Worm (Caenorhabditis elegans) whole organism, late embryonic: ENCODE data around the gene T08D10.3.
"Not testable (repeated sequence)": the region's sequence is repeated elsewhere in the genome, so short reads cannot be mapped to it uniquely, and the experiment has no call there.

Experiments
- K02D7.2 ChIP-seq: sonication (generic microtip); optimal IDR thresholded peaks from 2 replicates; lab custom pipeline; 2017; ENCODE audit warnings: mild to moderate bottlenecking, missing genetic modification characterization, missing compliant biosample characterization
- K09A11.1 ChIP-seq: sonication (generic microtip); optimal IDR thresholded peaks from 2 replicates; lab custom pipeline; 2017; ENCODE audit warnings: antibody characterized with exemption, mild to moderate bottlenecking, missing genetic modification characterization, missing compliant biosample characterization; ENCODE audit not compliant: insufficient read depth
- T23F11.4 ChIP-seq: fragments of 200-800 bp; sonication (Bioruptor generic); optimal IDR thresholded peaks from 2 replicates; lab custom pipeline; 2018; ENCODE audit warnings: mild to moderate bottlenecking, missing genetic modification characterization, missing compliant biosample characterization
- Y22D7AL.16 ChIP-seq: sonication (generic microtip); optimal IDR thresholded peaks from 2 replicates; lab custom pipeline; 2016; ENCODE audit warnings: missing genetic modification characterization, missing compliant biosample characterization
- ama-1 ChIP-seq: fragments of 150-350 bp; optimal IDR thresholded peaks from 2 replicates; lab custom pipeline; 2014
- ceh-14 ChIP-seq: sonication (generic microtip); optimal IDR thresholded peaks from 2 replicates; lab custom pipeline; 2016; ENCODE audit warnings: missing genotype, missing genetic modification characterization, missing compliant biosample characterization
- ceh-18 ChIP-seq: sonication (generic microtip); optimal IDR thresholded peaks from 2 replicates; lab custom pipeline; 2016; ENCODE audit warnings: missing genetic modification characterization, missing compliant biosample characterization
- ceh-19 ChIP-seq: fragments of 200-800 bp; sonication (Bioruptor generic); optimal IDR thresholded peaks from 2 replicates; lab custom pipeline; 2018; ENCODE audit warnings: mild to moderate bottlenecking, missing genetic modification characterization, missing compliant biosample characterization
- ceh-2 ChIP-seq: sonication (generic microtip); optimal IDR thresholded peaks from 2 replicates; lab custom pipeline; 2016; ENCODE audit warnings: missing genotype, missing genetic modification characterization, missing compliant biosample characterization
- ceh-22 ChIP-seq: sonication (generic microtip); optimal IDR thresholded peaks from 2 replicates; lab custom pipeline; 2017; ENCODE audit warnings: missing biosample characterization, missing genetic modification characterization
- ceh-24 ChIP-seq: sonication (generic microtip); optimal IDR thresholded peaks from 2 replicates; lab custom pipeline; 2016; ENCODE audit warnings: mild to moderate bottlenecking, missing genetic modification characterization, missing compliant biosample characterization
- ceh-30 ChIP-seq: fragments of 150-350 bp; optimal IDR thresholded peaks from 2 replicates; lab custom pipeline; 2014; ENCODE audit warnings: missing biosample characterization, missing genetic modification characterization
- ceh-34 ChIP-seq: sonication (generic microtip); optimal IDR thresholded peaks from 2 replicates; lab custom pipeline; 2016; ENCODE audit warnings: mild to moderate bottlenecking, missing genetic modification characterization, missing compliant biosample characterization
- ceh-45 ChIP-seq: fragments of 200-800 bp; sonication (Bioruptor generic); IDR thresholded peaks from 2 replicates; pipeline ENCODE4 v1.3.6; 2022; ENCODE audit warnings: missing genetic modification reagents, missing genetic modification characterization, missing compliant biosample characterization
- che-1 ChIP-seq: sonication (generic microtip); optimal IDR thresholded peaks from 2 replicates; lab custom pipeline; 2016; ENCODE audit warnings: mild to moderate bottlenecking, missing genetic modification characterization, missing compliant biosample characterization
- dmd-4 ChIP-seq: sonication (generic microtip); optimal IDR thresholded peaks from 2 replicates; lab custom pipeline; 2016; ENCODE audit warnings: borderline replicate concordance, missing genetic modification characterization, missing compliant biosample characterization
- elt-2 ChIP-seq: sonication (generic microtip); optimal IDR thresholded peaks from 2 replicates; lab custom pipeline; 2016; ENCODE audit warnings: missing genetic modification reagents, missing genetic modification characterization, missing compliant biosample characterization
- elt-4 ChIP-seq: sonication (generic microtip); optimal IDR thresholded peaks from 2 replicates; lab custom pipeline; 2016; ENCODE audit warnings: missing genetic modification characterization, missing compliant biosample characterization
- fax-1 ChIP-seq: sonication (generic microtip); optimal IDR thresholded peaks from 2 replicates; lab custom pipeline; 2016; ENCODE audit warnings: missing genotype, missing genetic modification characterization, missing compliant biosample characterization
- fkh-6 ChIP-seq: sonication (generic microtip); optimal IDR thresholded peaks from 2 replicates; lab custom pipeline; 2016; ENCODE audit warnings: missing genetic modification characterization, missing compliant biosample characterization
- hlh-30 ChIP-seq: sonication (generic microtip); optimal IDR thresholded peaks from 2 replicates; lab custom pipeline; 2017; ENCODE audit warnings: antibody characterized with exemption, missing genetic modification characterization, missing compliant biosample characterization; ENCODE audit not compliant: insufficient read depth
- hlh-8 ChIP-seq: sonication (generic microtip); optimal IDR thresholded peaks from 2 replicates; lab custom pipeline; 2016; ENCODE audit warnings: missing genotype, missing genetic modification characterization, missing compliant biosample characterization
- madf-2 ChIP-seq: sonication (generic microtip); optimal IDR thresholded peaks from 2 replicates; lab custom pipeline; 2017; ENCODE audit warnings: missing genetic modification characterization, missing compliant biosample characterization
- nfya-1 ChIP-seq: sonication (generic microtip); optimal IDR thresholded peaks from 2 replicates; lab custom pipeline; 2017; ENCODE audit warnings: missing genetic modification characterization, mild to moderate bottlenecking, missing compliant biosample characterization, antibody characterized with exemption, moderate library complexity
- nhr-11 ChIP-seq: fragments of 150-350 bp; optimal IDR thresholded peaks from 2 replicates; lab custom pipeline; 2014; ENCODE audit warnings: missing biosample characterization, missing genetic modification characterization
- nhr-232 ChIP-seq: sonication (generic microtip); optimal IDR thresholded peaks from 2 replicates; lab custom pipeline; 2016; ENCODE audit warnings: missing genetic modification characterization, missing compliant biosample characterization
- npax-4 ChIP-seq: sonication (generic microtip); optimal IDR thresholded peaks from 2 replicates; lab custom pipeline; 2016; ENCODE audit warnings: missing genetic modification characterization, missing compliant biosample characterization
- odd-2 ChIP-seq: sonication (generic microtip); optimal IDR thresholded peaks from 2 replicates; lab custom pipeline; 2017; ENCODE audit warnings: antibody characterized with exemption, mild to moderate bottlenecking, missing genetic modification characterization, missing compliant biosample characterization
- pag-3 ChIP-seq: sonication (generic microtip); optimal IDR thresholded peaks from 2 replicates; lab custom pipeline; 2016; ENCODE audit warnings: missing compliant biosample characterization, missing genetic modification characterization, borderline replicate concordance
- pat-9 ChIP-seq: fragments of 200-800 bp; sonication (Bioruptor generic); optimal IDR thresholded peaks from 2 replicates; lab custom pipeline; 2018; ENCODE audit warnings: mild to moderate bottlenecking, missing genetic modification characterization, moderate library complexity, missing compliant biosample characterization
- pha-4 ChIP-seq: fragments of 150-350 bp; optimal IDR thresholded peaks from 2 replicates; lab custom pipeline; 2018; ENCODE audit warnings: missing biosample characterization, missing genetic modification reagents, missing genetic modification characterization
- sdc-2 ChIP-seq: sonication (generic microtip); optimal IDR thresholded peaks from 2 replicates; lab custom pipeline; 2016; ENCODE audit warnings: missing genotype, missing genetic modification characterization, missing compliant biosample characterization
- sox-2 ChIP-seq: fragments of 200-800 bp; sonication (Bioruptor generic); IDR thresholded peaks from 2 replicates; pipeline ENCODE4 v1.3.6; 2022; ENCODE audit warnings: missing genetic modification reagents, missing genetic modification characterization, missing compliant biosample characterization
- sox-4 ChIP-seq: sonication (generic microtip); optimal IDR thresholded peaks from 2 replicates; lab custom pipeline; 2017; ENCODE audit warnings: mild to moderate bottlenecking, missing genetic modification characterization, inconsistent platforms, missing compliant biosample characterization
- tbx-2 ChIP-seq: sonication (generic microtip); optimal IDR thresholded peaks from 2 replicates; lab custom pipeline; 2016; ENCODE audit warnings: missing genetic modification characterization, missing compliant biosample characterization
- unc-42 ChIP-seq: sonication (generic microtip); optimal IDR thresholded peaks from 2 replicates; lab custom pipeline; 2016; ENCODE audit warnings: missing genotype, missing genetic modification characterization, missing compliant biosample characterization
- unc-55 ChIP-seq: sonication (generic microtip); optimal IDR thresholded peaks from 2 replicates; lab custom pipeline; 2017; ENCODE audit warnings: missing biosample characterization, missing genetic modification reagents, missing genetic modification characterization
- unc-86 ChIP-seq: sonication (generic microtip); optimal IDR thresholded peaks from 2 replicates; lab custom pipeline; 2016; ENCODE audit warnings: missing genetic modification characterization, missing compliant biosample characterization
- zip-5 ChIP-seq: sonication (generic microtip); optimal IDR thresholded peaks from 2 replicates; lab custom pipeline; 2016; ENCODE audit warnings: missing genetic modification characterization, missing compliant biosample characterization

The T08D10.3 gene

DNA sequence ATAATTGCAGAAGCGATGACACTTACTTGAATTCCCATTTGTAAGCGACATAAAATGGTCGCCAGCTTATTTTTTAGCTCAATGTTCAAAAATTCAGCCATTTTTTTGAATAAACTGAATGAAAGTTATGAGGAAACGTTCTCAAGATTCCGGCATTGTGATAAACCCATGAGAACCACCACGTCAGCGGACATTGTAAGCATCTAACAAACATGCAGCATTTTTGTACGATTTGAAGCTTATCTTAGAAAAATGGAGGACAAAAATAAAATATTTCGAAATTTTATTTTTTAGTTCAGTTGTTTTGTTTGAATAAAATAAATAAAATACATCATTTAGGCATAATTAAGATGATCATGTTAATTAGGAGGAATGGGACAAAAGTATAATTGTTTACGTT lies 2.0 kb upstream of the T08D10.3 start, which contains the start of gene T08D10.4:
T08D10.4 (minus strand) TSS at position 101 of the 400 bp plus-strand sequence.
- TF ChIP-seq K09A11.1 (tag; lab: Kevin White, UChicago) (no peak), ceh-14 (no peak), elt-2 (tag; lab: Kevin White, UChicago) (no peak), nfya-1 (no peak), zip-5 (tag; lab: Kevin White, UChicago) (no peak), ceh-45 (GFP tag; lab: Robert Waterston, UW) (no peak), ceh-24 (no peak), unc-42 (tag; lab: Kevin White, UChicago) (no peak), hlh-30 (tag; lab: Kevin White, UChicago) (no peak), pag-3 (no peak)

DNA sequence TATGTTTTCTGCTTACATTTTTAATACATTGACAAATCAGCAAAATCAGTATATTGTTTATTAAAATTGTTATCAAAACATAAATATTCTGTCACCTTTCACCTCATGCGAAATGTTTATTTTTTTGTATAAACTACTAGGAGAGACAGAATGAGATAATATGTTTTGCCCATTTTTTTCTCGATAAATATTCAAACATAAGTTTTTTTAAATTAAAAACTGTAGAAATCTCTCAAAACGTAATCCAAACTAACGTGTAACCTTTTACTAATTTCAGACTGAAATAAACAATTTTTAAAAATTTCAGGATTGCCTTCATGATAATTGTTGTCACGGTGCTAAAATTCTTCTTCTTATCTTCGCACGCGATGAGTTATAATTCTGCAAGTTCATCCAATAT lies 2.0 kb downstream of the T08D10.3 start, which contains the start of gene T08D10.5:
T08D10.5 (plus strand) TSS at position 301 of the 400 bp plus-strand sequence.
- TF ChIP-seq elt-4 (tag; lab: Kevin White, UChicago) (no peak), zip-5 (tag; lab: Kevin White, UChicago) (no peak), ceh-34 (tag; lab: Kevin White, UChicago) (no peak), K09A11.1 (tag; lab: Kevin White, UChicago) (no peak)
- TF ChIP-seq, all 69 proteins: peak for 0

ce11 chrX:11959838-11960237 lies 4.6 kb downstream of the T08D10.3 start, which contains the start of gene C49F5.8:
Gene C49F5.8 (plus strand): TSS chrX:11960138.
- TF ChIP-seq odd-2 (tag; lab: Kevin White, UChicago) (no peak), elt-4 (tag; lab: Kevin White, UChicago) (no peak), tbx-2 (no peak), ceh-22 (tag; lab: Kevin White, UChicago) (no peak), zip-5 (tag; lab: Kevin White, UChicago) (no peak), nfya-1 (no peak), ceh-2 (tag; lab: Kevin White, UChicago) (no peak), pha-4 (tag; lab: Kevin White, UChicago) (no peak), unc-55 (no peak), sdc-2 (no peak)

DNA sequence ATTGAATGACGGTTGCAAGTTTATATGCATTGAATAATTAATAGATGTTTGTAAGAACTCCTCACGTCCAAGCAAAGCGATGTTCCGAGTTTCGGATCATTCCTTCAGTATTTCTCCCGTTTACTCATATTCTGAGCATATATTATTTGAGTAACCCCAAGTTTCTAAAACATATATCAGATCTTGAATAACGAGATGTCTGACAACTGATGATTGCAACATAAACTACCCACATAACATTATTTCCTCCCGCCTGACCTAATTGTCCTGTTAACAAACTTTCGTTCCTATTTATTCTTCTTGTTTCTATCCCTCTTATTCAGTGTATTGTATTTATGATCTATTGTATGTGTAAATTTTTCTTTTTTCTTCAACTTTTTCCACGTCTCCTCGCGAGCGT lies 5.9 kb downstream of the T08D10.3 start, which contains the start of gene C49F5.13:
C49F5.13 (plus strand) TSS at position 301 of the 400 bp plus-strand sequence.
- not testable (repeated sequence) for TF ChIP-seq sox-4, pha-4, madf-2 (tag; lab: Kevin White, UChicago)

DNA sequence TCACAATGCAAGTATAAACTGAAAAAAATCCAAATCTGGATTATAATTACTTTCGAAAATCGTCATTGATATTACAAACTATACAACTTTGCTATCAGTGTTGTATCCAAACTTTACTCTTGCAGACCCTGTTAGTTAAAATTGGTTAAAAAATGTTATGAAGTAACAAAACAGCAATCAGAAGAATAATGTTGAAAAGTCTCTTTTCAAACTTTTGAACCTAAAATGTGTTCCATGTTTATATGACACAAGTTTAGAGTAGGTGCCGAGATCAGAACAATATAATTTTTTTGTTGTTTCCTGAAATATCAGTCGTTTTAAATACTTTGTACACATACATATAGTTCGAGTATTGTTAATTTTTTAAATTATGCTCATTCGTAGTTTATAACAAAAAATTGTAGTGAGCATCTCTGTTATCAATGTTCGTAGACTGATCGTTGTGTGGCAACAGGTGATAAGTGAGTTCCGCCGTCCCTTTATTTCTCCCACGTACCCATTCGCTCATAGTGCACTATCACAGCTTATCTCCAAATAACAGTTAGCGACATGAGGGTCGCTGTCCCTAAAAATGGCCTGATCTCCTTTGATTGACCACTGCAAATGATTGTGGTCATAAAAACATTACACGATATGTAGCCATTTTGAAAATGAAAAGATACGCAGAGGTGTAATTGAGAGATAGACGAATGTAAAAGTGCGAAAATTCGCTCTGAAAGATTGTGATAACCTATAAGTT lies 7.0 kb downstream of the T08D10.3 start:
- no peak for TF ChIP-seq fkh-6 (tag; lab: Kevin White, UChicago)
- no peak for TF ChIP-seq sox-2 (GFP tag; lab: Robert Waterston, UW)
- TF ChIP-seq T23F11.4 (GFP tag; lab: Kevin White, UChicago) = no peak
- TF ChIP-seq ceh-19 (GFP tag; lab: Kevin White, UChicago) = no peak
- TF ChIP-seq elt-2 (tag; lab: Kevin White, UChicago) = peak; percentile 82
- no peak for TF ChIP-seq odd-2 (tag; lab: Kevin White, UChicago)

ce11 chrX:11963659-11964058 lies 8.4 kb downstream of the T08D10.3 start:
- TF ChIP-seq nfya-1 (peak; percentile 54), dmd-4 (no peak)
- TF ChIP-seq, all 69 proteins: peak for 1

DNA sequence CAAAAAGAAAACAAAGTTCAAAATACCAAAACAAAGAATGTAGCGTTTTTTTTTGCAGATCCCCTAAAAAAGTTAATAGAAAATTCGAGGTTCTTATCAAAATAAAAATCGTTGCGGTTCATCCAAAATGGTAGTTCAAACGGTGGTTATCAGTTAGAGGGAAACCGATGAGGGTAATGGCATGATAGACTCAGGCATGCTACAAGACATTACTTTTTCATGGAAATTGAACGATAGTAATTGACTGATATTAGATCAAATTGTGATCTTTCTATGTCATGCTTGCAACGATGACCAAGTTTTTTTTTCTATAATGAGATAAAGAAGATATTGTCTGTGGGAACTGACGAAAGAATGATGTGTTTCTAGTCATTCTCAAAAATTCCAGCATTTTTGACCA lies 9.3 kb downstream of the T08D10.3 start:
- no peak for TF ChIP-seq ama-1 (lab: Kevin White, UChicago)
- no peak for TF ChIP-seq fax-1
- no peak for TF ChIP-seq nhr-11
- no peak for TF ChIP-seq odd-2 (tag; lab: Kevin White, UChicago)
- no peak for TF ChIP-seq unc-86
- TF ChIP-seq hlh-8 (tag; lab: Kevin White, UChicago) = no peak
- no peak for TF ChIP-seq K02D7.2 (tag; lab: Kevin White, UChicago)
- TF ChIP-seq ceh-18 (tag; lab: Kevin White, UChicago) = no peak
- TF ChIP-seq npax-4 = no peak
- no peak for TF ChIP-seq elt-4 (tag; lab: Kevin White, UChicago)
- TF ChIP-seq nhr-232 (tag; lab: Kevin White, UChicago) = no peak
- TF ChIP-seq che-1 (tag; lab: Kevin White, UChicago) = no peak
- no peak for TF ChIP-seq ceh-30 (tag; lab: Kevin White, UChicago)
- no peak for TF ChIP-seq pat-9
- TF ChIP-seq Y22D7AL.16 (tag; lab: Kevin White, UChicago) = no peak
- TF ChIP-seq madf-2 (tag; lab: Kevin White, UChicago) = no peak
